Fruit fly (Drosophila melanogaster) whole organism, embryonic: ENCODE measurements around the gene CG33191.

ENCODE experiments used
- Aef1 ChIP-seq: fragments of 200-800 bp; sonication (Bioruptor generic); IDR thresholded peaks from 3 replicates; pipeline ENCODE4 v1.3.6; 2022; ENCODE audit warnings: missing biosample characterization, missing genetic modification characterization
- Antp ChIP-seq: fragments of 200-800 bp; sonication (Bioruptor generic); optimal IDR thresholded peaks from 3 replicates; lab custom pipeline; 2016; ENCODE audit warnings: missing biosample characterization, missing genetic modification characterization
- Bdp1 ChIP-seq: fragments of 200-800 bp; sonication (Bioruptor generic); optimal IDR thresholded peaks from 3 replicates; lab custom pipeline; 2016; ENCODE audit warnings: missing biosample characterization, missing genetic modification characterization
- Blimp-1 ChIP-seq: fragments of 200-800 bp; sonication (Bioruptor generic); optimal IDR thresholded peaks from 3 replicates; lab custom pipeline; 2018; ENCODE audit warnings: missing biosample characterization, missing genetic modification characterization, mild to moderate bottlenecking, moderate library complexity, missing genetic modification reagents
- CG1233 ChIP-seq: fragments of 200-800 bp; sonication (Bioruptor generic); optimal IDR thresholded peaks from 4 replicates; lab custom pipeline; 2018; ENCODE audit warnings: missing biosample characterization, mild to moderate bottlenecking, missing genetic modification characterization
- CG13894 ChIP-seq: fragments of 200-800 bp; sonication (Bioruptor generic); optimal IDR thresholded peaks from 3 replicates; lab custom pipeline; 2018; ENCODE audit warnings: missing biosample characterization, mild to moderate bottlenecking, missing genetic modification characterization, moderate library complexity
- CG15269 ChIP-seq: fragments of 200-800 bp; sonication (Bioruptor generic); optimal IDR thresholded peaks from 2 replicates; lab custom pipeline; 2018; ENCODE audit warnings: missing biosample characterization, mild to moderate bottlenecking, missing genetic modification characterization, moderate library complexity
- CG17186 ChIP-seq: fragments of 200-800 bp; sonication (Bioruptor generic); optimal IDR thresholded peaks from 3 replicates; lab custom pipeline; 2017; ENCODE audit warnings: missing biosample characterization, missing genetic modification reagents, missing genetic modification characterization
- CG17359 ChIP-seq: fragments of 200-800 bp; sonication (Bioruptor generic); optimal IDR thresholded peaks from 3 replicates; lab custom pipeline; 2018; ENCODE audit warnings: missing biosample characterization, mild to moderate bottlenecking, missing genetic modification characterization, moderate library complexity
- CG17385 ChIP-seq: fragments of 200-800 bp; sonication (Bioruptor generic); optimal IDR thresholded peaks from 3 replicates; lab custom pipeline; 2018; ENCODE audit warnings: missing biosample characterization, mild to moderate bottlenecking, missing genetic modification characterization
- CG17912 ChIP-seq: fragments of 200-800 bp; sonication (Bioruptor generic); optimal IDR thresholded peaks from 2 replicates; lab custom pipeline; 2018; ENCODE audit warnings: missing biosample characterization, mild to moderate bottlenecking, missing genetic modification characterization
- CG2199 ChIP-seq: fragments of 200-800 bp; sonication (Bioruptor generic); IDR thresholded peaks from 3 replicates; pipeline ENCODE4 v1.3.6; 2022; ENCODE audit warnings: missing biosample characterization, missing genetic modification characterization
- CG2202 ChIP-seq: fragments of 200-800 bp; sonication (Bioruptor generic); optimal IDR thresholded peaks from 2 replicates; lab custom pipeline; 2018; ENCODE audit warnings: missing biosample characterization, mild to moderate bottlenecking, missing genetic modification characterization
- CG32772 ChIP-seq: fragments of 200-800 bp; sonication (Bioruptor generic); IDR thresholded peaks from 2 replicates; pipeline ENCODE4 v1.3.6; 2022; ENCODE audit warnings: missing biosample characterization, missing genetic modification characterization
- CG43689 ChIP-seq: fragments of 200-800 bp; sonication (Bioruptor generic); IDR thresholded peaks from 2 replicates; pipeline ENCODE4 v1.3.6; 2022; ENCODE audit warnings: missing biosample characterization, missing genetic modification characterization
- CG6254 ChIP-seq: fragments of 200-800 bp; sonication (Bioruptor generic); optimal IDR thresholded peaks from 3 replicates; lab custom pipeline; 2017; ENCODE audit warnings: mild to moderate bottlenecking, missing biosample characterization, missing genetic modification reagents, missing genetic modification characterization
- CG7928 ChIP-seq: fragments of 200-800 bp; sonication (Bioruptor generic); optimal IDR thresholded peaks from 2 replicates; lab custom pipeline; 2017; ENCODE audit warnings: missing biosample characterization, mild to moderate bottlenecking, missing genetic modification characterization
- CG8089 ChIP-seq: fragments of 200-800 bp; sonication (Bioruptor generic); optimal IDR thresholded peaks from 3 replicates; lab custom pipeline; 2016; ENCODE audit warnings: missing biosample characterization, missing genetic modification characterization
- CG8281 ChIP-seq: fragments of 200-800 bp; sonication (Bioruptor generic); optimal IDR thresholded peaks from 2 replicates; lab custom pipeline; 2018; ENCODE audit warnings: missing biosample characterization, mild to moderate bottlenecking, missing genetic modification characterization, moderate library complexity
- CG9437 ChIP-seq: fragments of 200-800 bp; sonication (Bioruptor generic); optimal IDR thresholded peaks from 2 replicates; lab custom pipeline; 2018; ENCODE audit warnings: missing biosample characterization, mild to moderate bottlenecking, missing genetic modification characterization
- CG9932 ChIP-seq: fragments of 200-800 bp; sonication (Bioruptor generic); IDR thresholded peaks from 2 replicates; pipeline ENCODE4 v1.3.6; 2022; ENCODE audit warnings: missing biosample characterization, missing genetic modification characterization
- Camta ChIP-seq: fragments of 200-800 bp; sonication (Bioruptor generic); optimal IDR thresholded peaks from 2 replicates; lab custom pipeline; 2016; ENCODE audit warnings: missing biosample characterization, missing genetic modification characterization
- Ets65A ChIP-seq: fragments of 200-800 bp; sonication (Bioruptor generic); peaks from one replicate; lab custom pipeline; 2016; ENCODE audit warnings: missing biosample characterization, missing genetic modification characterization
- HmgZ ChIP-seq: fragments of 200-800 bp; sonication (Bioruptor generic); optimal IDR thresholded peaks from 2 replicates; lab custom pipeline; 2018; ENCODE audit warnings: missing biosample characterization, mild to moderate bottlenecking, missing genetic modification characterization
- Kr ChIP-seq: fragments of 200-800 bp; sonication (Bioruptor generic); optimal IDR thresholded peaks from 2 replicates; lab custom pipeline; 2017; ENCODE audit warnings: missing biosample characterization, mild to moderate bottlenecking, missing genetic modification characterization
- Lim3 ChIP-seq: fragments of 200-800 bp; sonication (Bioruptor generic); IDR thresholded peaks from 2 replicates; pipeline ENCODE4 v1.3.6; 2022; ENCODE audit warnings: missing biosample characterization, missing genetic modification characterization
- MTF-1 ChIP-seq: fragments of 200-800 bp; sonication (Bioruptor generic); optimal IDR thresholded peaks from 2 replicates; lab custom pipeline; 2018; ENCODE audit warnings: missing biosample characterization, mild to moderate bottlenecking, missing genetic modification characterization, borderline replicate concordance
- Nf-YA ChIP-seq: fragments of 200-800 bp; sonication (Bioruptor generic); IDR thresholded peaks from 2 replicates; pipeline ENCODE4 v1.3.6; 2022; ENCODE audit warnings: missing biosample characterization, missing genetic modification characterization
- Nf-YB ChIP-seq: fragments of 200-800 bp; sonication (Bioruptor generic); optimal IDR thresholded peaks from 3 replicates; lab custom pipeline; 2019; ENCODE audit warnings: missing biosample characterization, mild to moderate bottlenecking, missing genetic modification characterization, moderate library complexity
- Oli ChIP-seq: fragments of 200-800 bp; sonication (Bioruptor generic); optimal IDR thresholded peaks from 2 replicates; lab custom pipeline; 2018; ENCODE audit warnings: missing biosample characterization, mild to moderate bottlenecking, missing genetic modification characterization, moderate library complexity
- Stat92E ChIP-seq, 3 experiments: fragments of >200 bp in 2 of 3; fragments of 200-800 bp in 1 of 3; sonication (Bioruptor generic) in 1 of 3; optimal IDR thresholded peaks; 2 replicates each; lab custom pipeline; 2017 to 2019; ENCODE audit warnings: missing biosample characterization in 3 of 3, missing genetic modification characterization in 3 of 3, mild to moderate bottlenecking in 1 of 3, moderate library complexity in 1 of 3
- Trl ChIP-seq, 3 experiments: fragments of >200 bp in 2 of 3; fragments of 200-800 bp in 1 of 3; sonication (Bioruptor generic) in 1 of 3; optimal IDR thresholded peaks; 2 replicates in 1 of 3; 3 replicates in 2 of 3; lab custom pipeline; 2016 to 2017; ENCODE audit warnings: missing biosample characterization in 1 of 3, missing genetic modification characterization in 1 of 3
- Xbp1 ChIP-seq: fragments of 200-800 bp; sonication (Bioruptor generic); optimal IDR thresholded peaks from 3 replicates; lab custom pipeline; 2016; ENCODE audit warnings: missing biosample characterization, mild to moderate bottlenecking, missing genetic modification characterization
- disco-r ChIP-seq: fragments of 200-800 bp; sonication (Bioruptor generic); optimal IDR thresholded peaks from 2 replicates; lab custom pipeline; 2016; ENCODE audit warnings: missing biosample characterization, missing genetic modification characterization
- emc ChIP-seq: fragments of 200-800 bp; sonication (Bioruptor generic); optimal IDR thresholded peaks from 2 replicates; lab custom pipeline; 2016; ENCODE audit warnings: missing biosample characterization, missing genetic modification characterization
- esg ChIP-seq: fragments of 200-800 bp; sonication (Bioruptor generic); conservative IDR thresholded peaks from 2 replicates; pipeline ENCODE4 v1.3.6; 2022; ENCODE audit warnings: missing biosample characterization, missing genetic modification characterization
- exex ChIP-seq: fragments of 200-800 bp; sonication (Bioruptor generic); optimal IDR thresholded peaks from 4 replicates; lab custom pipeline; 2018; ENCODE audit warnings: missing biosample characterization, mild to moderate bottlenecking, missing genetic modification characterization, moderate library complexity
- eyg ChIP-seq: fragments of 200-800 bp; sonication (Bioruptor generic); optimal IDR thresholded peaks from 3 replicates; lab custom pipeline; 2016; ENCODE audit warnings: missing biosample characterization, missing genetic modification characterization
- gem ChIP-seq: fragments of 200-800 bp; sonication (Bioruptor generic); optimal IDR thresholded peaks from 2 replicates; lab custom pipeline; 2019; ENCODE audit warnings: missing biosample characterization, mild to moderate bottlenecking, missing genetic modification characterization, moderate library complexity
- insv ChIP-seq, 2 experiments: fragments of 200-800 bp; sonication (Bioruptor generic); optimal IDR thresholded peaks; 3 replicates each; lab custom pipeline; 2016 to 2018; ENCODE audit warnings: missing biosample characterization in 2 of 2, missing genetic modification characterization in 2 of 2
- nau ChIP-seq: fragments of 200-800 bp; sonication (Bioruptor generic); optimal IDR thresholded peaks from 3 replicates; lab custom pipeline; 2017; ENCODE audit warnings: missing biosample characterization, mild to moderate bottlenecking, missing genetic modification characterization, missing genetic modification reagents
- nerfin-2 ChIP-seq: fragments of 200-800 bp; sonication (Bioruptor generic); IDR thresholded peaks from 2 replicates; pipeline ENCODE4 v1.3.6; 2022; ENCODE audit warnings: missing biosample characterization, missing genetic modification characterization; ENCODE audit not compliant: partially characterized antibody
- p53 ChIP-seq: fragments of 200-800 bp; sonication (Bioruptor generic); optimal IDR thresholded peaks from 2 replicates; lab custom pipeline; 2016; ENCODE audit warnings: missing biosample characterization, missing genetic modification characterization
- pan ChIP-seq, 4 experiments: fragments of >200 bp in 3 of 4; fragments of 200-800 bp in 1 of 4; sonication (Bioruptor generic) in 1 of 4; optimal IDR thresholded peaks in 3 of 4; IDR thresholded peaks in 1 of 4; 2 replicates each; pipeline versions ENCODE4 v1.3.6 to Lab custom; 2017 to 2022; ENCODE audit warnings: missing biosample characterization in 2 of 4, missing genetic modification characterization in 2 of 4, mixed read lengths in 1 of 4
- ranshi ChIP-seq: fragments of 200-800 bp; sonication (Bioruptor generic); IDR thresholded peaks from 2 replicates; pipeline ENCODE4 v1.3.6; 2022; ENCODE audit warnings: missing biosample characterization, missing genetic modification characterization
- scrt ChIP-seq: fragments of 200-800 bp; sonication (Bioruptor generic); optimal IDR thresholded peaks from 2 replicates; lab custom pipeline; 2018; ENCODE audit warnings: missing biosample characterization, mild to moderate bottlenecking, missing genetic modification characterization, moderate library complexity
- usp ChIP-seq: fragments of >200 bp; optimal IDR thresholded peaks from 2 replicates; lab custom pipeline; 2017; ENCODE audit warnings: missing biosample characterization, missing genetic modification characterization

Gene CG33191

dm6 chr3R:8811323-8811936, 31.7 kb upstream of the CG33191 start (continued):
- no peak for TF ChIP-seq usp (GFP tag; lab: Kevin White, UChicago)
- TF ChIP-seq CG8281 (tag; lab: Kevin White, UChicago) = peak; percentile 93
- no peak for TF ChIP-seq Trl (optimal IDR thresholded peaks at IDR 0.05; lab: Kevin White, UChicago)
- peak; percentile 99 for TF ChIP-seq Trl (GFP tag; optimal IDR thresholded peaks at IDR 0.05; lab: Kevin White, UChicago)
- TF ChIP-seq scrt (GFP tag; lab: Kevin White, UChicago) = peak; percentile 98
- peak; percentile 98 for TF ChIP-seq CG32772 (GFP tag; lab: Robert Waterston, UW)
- TF ChIP-seq CG9437 (GFP tag; lab: Kevin White, UChicago) = peak; percentile 95
- peak; percentile 99 for TF ChIP-seq nau (GFP tag; lab: Kevin White, UChicago)
- TF ChIP-seq disco-r (GFP tag; lab: Kevin White, UChicago) = peak; percentile 98
- peak; percentile 99 for TF ChIP-seq CG9932 (GFP tag; lab: Robert Waterston, UW)
- peak; percentile 31 for TF ChIP-seq Kr
- peak; percentile 89 for TF ChIP-seq Nf-YB (GFP tag; lab: Kevin White, UChicago)
- TF ChIP-seq Ets65A (GFP tag; lab: Kevin White, UChicago) = peak; percentile 100
- peak; percentile 98 for TF ChIP-seq CG8089
- TF ChIP-seq CG1233 (GFP tag; lab: Kevin White, UChicago) = peak; percentile 98
- TF ChIP-seq Oli (tag; lab: Kevin White, UChicago) = peak; percentile 99
- TF ChIP-seq emc = peak; percentile 96
- TF ChIP-seq CG2199 (GFP tag; lab: Robert Waterston, UW) = peak; percentile 98
- peak; percentile 99 for TF ChIP-seq ranshi
- TF ChIP-seq CG17912 (GFP tag; lab: Kevin White, UChicago) = peak; percentile 95
- TF ChIP-seq Stat92E (GFP tag; optimal IDR thresholded peaks at IDR 0.05; lab: Kevin White, UChicago) = peak in 1 of 3 experiments; percentile 92
- peak; percentile 99 for TF ChIP-seq Camta (GFP tag; lab: Kevin White, UChicago)
- peak; percentile 99 for TF ChIP-seq Aef1
- TF ChIP-seq CG43689 = peak; percentile 97
- peak; percentile 99 for TF ChIP-seq CG15269
- peak; percentile 93 for TF ChIP-seq p53 (GFP tag; lab: Kevin White, UChicago)
- peak; percentile 97 for TF ChIP-seq Blimp-1 (GFP tag; lab: Kevin White, UChicago)
- TF ChIP-seq Bdp1 (GFP tag; lab: Kevin White, UChicago) = peak; percentile 94
- peak; percentile 93 for TF ChIP-seq CG6254
- peak; percentile 99 for TF ChIP-seq CG13894
- TF ChIP-seq MTF-1 (GFP tag; lab: Kevin White, UChicago) = peak; percentile 97
- peak; percentile 98 for TF ChIP-seq Nf-YA (GFP tag; lab: Robert Waterston, UW)
- peak; percentile 98 for TF ChIP-seq CG17385
- peak; percentile 69 to 77 for TF ChIP-seq insv (GFP tag; optimal IDR thresholded peaks at IDR 0.05; lab: Kevin White, UChicago)
- TF ChIP-seq CG2202 (tag; lab: Kevin White, UChicago) = peak; percentile 94
- peak; percentile 99 for TF ChIP-seq esg (GFP tag; lab: Robert Waterston, UW)
- peak; percentile 98 for TF ChIP-seq eyg (GFP tag; lab: Kevin White, UChicago)
- TF ChIP-seq CG17359 (tag; lab: Kevin White, UChicago) = peak; percentile 99
- TF ChIP-seq CG7928 = peak; percentile 86
- TF ChIP-seq Antp (GFP tag; lab: Kevin White, UChicago) = peak; percentile 98
- TF ChIP-seq Xbp1 (GFP tag; lab: Kevin White, UChicago) = peak; percentile 99
- no peak for TF ChIP-seq pan (optimal IDR thresholded peaks at IDR 0.05; lab: Kevin White, UChicago)
- TF ChIP-seq pan (GFP tag; optimal IDR thresholded peaks at IDR 0.05 in 1 of 2, IDR thresholded peaks at IDR 0.05 in 1 of 2) = peak in 1 of 2 experiments; percentile 99
- no peak; the same call in 1 of the 2 replicates for TF ChIP-seq nerfin-2
- TF ChIP-seq exex = peak; percentile 94
- peak; percentile 87 for TF ChIP-seq CG17186 (GFP tag; lab: Kevin White, UChicago)
- TF ChIP-seq Lim3 = peak; percentile 97
- TF ChIP-seq HmgZ (tag; lab: Kevin White, UChicago) = peak; percentile 99
- TF ChIP-seq gem (tag; lab: Kevin White, UChicago) = peak; percentile 99
